Worm (Caenorhabditis elegans): ENCODE results near the gene str-31.

Gene str-31

DNA sequence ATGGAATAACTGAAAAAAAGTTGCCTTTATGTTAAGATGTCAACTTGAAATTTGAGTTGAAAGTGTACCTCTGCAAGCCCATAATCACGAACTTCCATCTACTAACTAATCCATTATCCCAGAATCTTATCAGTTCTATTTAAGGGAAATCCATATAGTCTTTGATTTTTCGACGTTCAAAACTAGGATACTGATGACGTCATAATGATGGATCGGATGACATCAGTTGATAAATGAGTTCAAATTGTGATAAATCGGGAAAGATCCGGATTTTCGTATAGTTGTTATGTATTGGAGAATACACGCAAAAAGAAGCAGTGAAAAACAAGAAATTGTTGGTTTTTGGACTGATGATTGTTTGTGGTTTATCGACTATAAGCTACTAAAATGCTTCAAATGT, 35.3 kb upstream of the str-31 start:
- TF ChIP-seq athp-1 (tag; optimal IDR thresholded peaks at IDR 0.05): no peak
- no peak for TF ChIP-seq T07F8.4 (tag; optimal IDR thresholded peaks at IDR 0.05)
- no peak for TF ChIP-seq madf-8 (GFP tag; conservative IDR thresholded peaks at IDR 0.05)
- no peak for TF ChIP-seq mcd-1 (GFP tag; IDR thresholded peaks at IDR 0.05)
- TF ChIP-seq egl-44 (GFP tag; IDR thresholded peaks at IDR 0.05): no peak
- no peak for TF ChIP-seq ceh-58 (GFP tag; IDR thresholded peaks at IDR 0.05)
- no peak for TF ChIP-seq lag-1 (GFP tag; IDR thresholded peaks at IDR 0.05)
- no peak for TF ChIP-seq hsf-1 (GFP tag; IDR thresholded peaks at IDR 0.05)
- TF ChIP-seq dox-1 (GFP tag; IDR thresholded peaks at IDR 0.05): no peak

DNA sequence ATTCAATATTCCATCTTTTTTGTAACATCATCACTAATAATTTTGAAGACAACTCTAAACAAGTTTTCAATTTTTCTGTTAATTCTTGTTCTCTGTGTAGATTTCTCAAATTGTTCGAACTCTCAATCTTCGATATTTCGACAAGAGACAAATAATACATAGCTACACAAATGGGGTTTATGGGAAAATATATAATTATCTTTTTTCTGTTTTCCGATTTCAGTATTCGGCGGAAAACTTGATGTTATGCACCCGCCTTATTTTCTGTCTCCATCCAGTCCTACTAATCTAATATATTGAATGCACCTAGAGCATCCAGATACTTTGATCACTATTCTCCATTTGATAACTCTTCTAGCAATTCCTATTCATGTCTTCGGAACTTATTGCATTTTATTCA, 30.5 kb upstream of the str-31 start, which contains the start of gene srh-268:
Gene srh-268, plus strand, starts transcription at position 301 of the 400 bp plus-strand sequence.
- no peak for TF ChIP-seq aptf-3 (GFP tag; IDR thresholded peaks at IDR 0.05)
- no peak for TF ChIP-seq ztf-3 (GFP tag; optimal IDR thresholded peaks at IDR 0.05)
- no peak for TF ChIP-seq nhr-90 (tag; optimal IDR thresholded peaks at IDR 0.05)
- TF ChIP-seq xnd-1 (tag; optimal IDR thresholded peaks at IDR 0.05): no peak

DNA sequence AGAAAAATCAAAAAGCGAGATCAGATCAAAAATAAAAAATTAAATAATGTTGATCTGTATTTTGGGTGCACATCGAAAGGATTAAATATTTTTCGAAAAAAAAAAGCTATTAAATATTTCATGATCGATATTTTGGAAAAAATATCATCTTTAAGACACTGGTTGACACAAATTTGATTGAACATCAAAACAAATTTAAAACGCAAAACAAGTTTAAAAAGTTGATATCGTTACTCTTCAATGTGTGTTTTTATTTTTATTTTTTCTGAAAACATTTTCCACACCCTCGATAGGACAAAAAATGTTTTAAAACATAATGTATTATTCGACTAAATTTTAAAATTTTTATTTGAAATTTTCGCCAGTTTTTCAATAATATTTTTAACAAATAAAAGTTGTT, 29.6 kb upstream of the str-31 start, which contains the start of gene C54F6.12:
Gene C54F6.12, minus strand, starts transcription at position 101 of the 400 bp plus-strand sequence.
- no peak for TF ChIP-seq cebp-1 (GFP tag; IDR thresholded peaks at IDR 0.05)
- no peak for TF ChIP-seq cebp-1 (tag; optimal IDR thresholded peaks at IDR 0.05)
- no peak for TF ChIP-seq die-1 (tag; optimal IDR thresholded peaks at IDR 0.05)
- no peak for TF ChIP-seq ztf-18 (tag; optimal IDR thresholded peaks at IDR 0.05)
- no peak for TF ChIP-seq lin-35 (GFP tag; optimal IDR thresholded peaks at IDR 0.05)

DNA sequence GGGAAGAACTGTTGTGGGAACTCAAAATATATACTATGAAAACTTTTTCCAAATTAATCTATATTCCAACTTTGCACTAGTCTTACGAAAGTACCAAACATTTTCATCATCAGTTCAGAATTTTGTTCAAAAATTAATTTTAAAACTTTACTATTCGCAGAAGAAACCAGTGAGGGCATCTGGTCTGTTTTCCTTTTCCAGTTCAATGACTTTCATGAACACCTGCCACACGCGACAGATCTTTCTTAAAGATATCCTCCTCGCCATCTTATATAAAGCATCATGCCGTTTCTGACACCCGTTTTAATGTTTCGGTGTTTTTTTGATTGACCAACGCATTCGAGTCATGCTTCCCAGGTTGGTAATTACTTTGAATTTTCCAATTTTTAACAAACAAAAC, 24.5 kb upstream of the str-31 start, which contains the start of gene C54F6.3:
Gene C54F6.3, plus strand, starts transcription at position 301 of the 400 bp plus-strand sequence.
- TF ChIP-seq tbx-9 (tag; optimal IDR thresholded peaks at IDR 0.05; ENCODE audit: borderline replicate concordance) (no peak), ccch-3 (GFP tag; optimal IDR thresholded peaks at IDR 0.05) (no peak), ekl-4 (GFP tag; IDR thresholded peaks at IDR 0.05) (no peak), attf-5 (GFP tag; optimal IDR thresholded peaks at IDR 0.05) (no peak), F10E7.11 (tag; optimal IDR thresholded peaks at IDR 0.05) (no peak), repo-1 (tag; optimal IDR thresholded peaks at IDR 0.05) (no peak), die-1 (tag; optimal IDR thresholded peaks at IDR 0.05) (no peak), ztf-6 (GFP tag; IDR thresholded peaks at IDR 0.05) (no peak), T26A5.8 (tag; optimal IDR thresholded peaks at IDR 0.05) (no peak), B0261.1 (tag; optimal IDR thresholded peaks at IDR 0.05) (no peak), dpff-1 (tag; optimal IDR thresholded peaks at IDR 0.05) (no peak), ztf-28 (GFP tag; IDR thresholded peaks at IDR 0.05) (no peak), K12H6.12 (tag; optimal IDR thresholded peaks at IDR 0.05) (no peak), Y53G8AR.9 (GFP tag; conservative IDR thresholded peaks at IDR 0.05) (no peak)

DNA sequence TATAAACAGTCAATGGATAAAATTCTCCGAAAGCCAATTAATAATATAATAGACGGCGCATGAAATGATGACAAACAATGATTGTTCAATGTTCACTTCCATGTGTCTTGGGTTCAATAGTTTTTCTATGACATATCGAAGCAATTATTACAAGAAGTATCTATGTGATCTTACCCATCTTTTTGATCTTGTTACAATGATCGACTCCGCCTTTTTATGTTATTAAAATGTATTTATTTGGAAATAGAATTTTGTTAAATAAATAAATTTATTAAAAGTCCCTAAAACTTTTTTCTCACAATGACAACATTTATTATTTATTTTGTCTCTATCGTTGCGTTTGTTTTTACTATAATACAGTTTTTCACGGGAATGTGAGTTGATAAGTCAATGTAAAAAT, 21.4 kb upstream of the str-31 start, which contains the start of gene swt-2:
Gene swt-2, plus strand, starts transcription at position 301 of the 400 bp plus-strand sequence.
- TF ChIP-seq aptf-2 (GFP tag; conservative IDR thresholded peaks at IDR 0.05) (no peak), atf-7 (tag; optimal IDR thresholded peaks at IDR 0.05) (no peak), madf-3 (GFP tag; IDR thresholded peaks at IDR 0.05) (no peak), unc-62 (GFP tag; optimal IDR thresholded peaks at IDR 0.05) (no peak), ZK185.1 (tag; optimal IDR thresholded peaks at IDR 0.05; ENCODE audit: poor library complexity, severe bottlenecking) (no peak), nfya-1 (tag; optimal IDR thresholded peaks at IDR 0.05; ENCODE audit: borderline replicate concordance, insufficient read depth) (no peak), rec-8 (tag; optimal IDR thresholded peaks at IDR 0.05) (no peak), C17E4.6 (GFP tag; IDR thresholded peaks at IDR 0.05) (no peak), zfh-2 (GFP tag; conservative IDR thresholded peaks at IDR 0.05) (no peak), gei-17 (GFP tag; optimal IDR thresholded peaks at IDR 0.05) (no peak), snpc-3.4 (tag; optimal IDR thresholded peaks at IDR 0.05) (no peak), rcor-1 (GFP tag; IDR thresholded peaks at IDR 0.05) (no peak), ceh-40 (GFP tag; IDR thresholded peaks at IDR 0.05) (no peak), Y56A3A.18 (GFP tag; IDR thresholded peaks at IDR 0.05) (no peak)
